Worm (Caenorhabditis elegans) whole organism, L2 larva: ENCODE measurements around the gene C08H9.16.
A peak's percentile ranks its signal among the peaks of the same experiment; 100 is the strongest.

Experiments
- R02D3.7 ChIP-seq: fragments of 150-350 bp; optimal IDR thresholded peaks from 2 replicates; lab custom pipeline; 2014; ENCODE audit warnings: missing biosample characterization, missing genetic modification characterization
- egl-27 ChIP-seq: sonication (generic microtip); optimal IDR thresholded peaks from 3 replicates; lab custom pipeline; 2017; ENCODE audit warnings: missing biosample characterization, missing genetic modification reagents, missing genetic modification characterization
- elt-1 ChIP-seq: fragments of 150-350 bp; optimal IDR thresholded peaks from 2 replicates; lab custom pipeline; 2014; ENCODE audit warnings: missing biosample characterization, missing genetic modification characterization
- fos-1 ChIP-seq: fragments of 150-350 bp; optimal IDR thresholded peaks from 2 replicates; lab custom pipeline; 2014; ENCODE audit warnings: missing biosample characterization, missing genetic modification characterization
- gmeb-1 ChIP-seq: fragments of 150-350 bp; optimal IDR thresholded peaks from 2 replicates; lab custom pipeline; 2014; ENCODE audit warnings: missing biosample characterization, missing genetic modification characterization
- lsy-2 ChIP-seq, 2 experiments: fragments of 150-350 bp in 1 of 2; sonication (generic microtip) in 1 of 2; optimal IDR thresholded peaks; 2 replicates each; lab custom pipeline; 2014 to 2017; ENCODE audit warnings: missing biosample characterization in 2 of 2, missing genetic modification characterization in 2 of 2
- mab-5 ChIP-seq: fragments of 150-350 bp; optimal IDR thresholded peaks from 2 replicates; lab custom pipeline; 2014; ENCODE audit warnings: missing biosample characterization, missing genetic modification characterization
- nhr-10 ChIP-seq: sonication (generic microtip); optimal IDR thresholded peaks from 2 replicates; lab custom pipeline; 2017; ENCODE audit warnings: missing biosample characterization, missing genetic modification characterization
- nhr-23 ChIP-seq: fragments of 150-350 bp; optimal IDR thresholded peaks from 2 replicates; lab custom pipeline; 2014; ENCODE audit warnings: missing biosample characterization, missing genetic modification reagents, missing genetic modification characterization
- nhr-237 ChIP-seq: fragments of 150-350 bp; optimal IDR thresholded peaks from 2 replicates; lab custom pipeline; 2014; ENCODE audit warnings: missing biosample characterization, missing genetic modification characterization
- nhr-77 ChIP-seq: fragments of 150-350 bp; optimal IDR thresholded peaks from 2 replicates; lab custom pipeline; 2014; ENCODE audit warnings: missing biosample characterization, missing genetic modification characterization
- unc-62 ChIP-seq: fragments of 150-350 bp; optimal IDR thresholded peaks from 2 replicates; lab custom pipeline; 2014; ENCODE audit warnings: missing biosample characterization, missing genetic modification reagents, missing genetic modification characterization
- ztf-11 ChIP-seq: sonication (generic microtip); optimal IDR thresholded peaks from 2 replicates; lab custom pipeline; 2017; ENCODE audit warnings: missing biosample characterization, missing genetic modification characterization

DNA sequence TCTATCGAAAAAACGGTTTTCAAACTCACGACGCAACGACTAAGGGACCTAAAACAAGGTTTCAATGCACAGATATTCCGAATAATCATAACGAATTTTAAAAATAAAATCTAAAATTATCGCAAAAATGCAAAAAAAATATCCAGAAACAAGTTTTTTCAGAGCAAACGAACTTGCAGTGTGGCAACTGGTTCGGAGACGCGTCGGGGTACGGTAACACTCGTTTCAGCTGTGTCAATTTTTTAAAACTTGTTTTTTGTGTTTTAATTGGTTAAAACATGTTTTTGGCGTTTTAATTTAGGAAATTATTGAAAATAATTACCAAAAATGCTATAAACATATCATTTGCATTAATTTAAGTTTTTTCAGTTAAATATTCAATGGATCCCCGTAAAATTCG is at the start of gene C08H9.16:
- TF ChIP-seq mab-5 (tag; lab: Kevin White, UChicago) (no peak), nhr-77 (tag; lab: Kevin White, UChicago) (no peak), fos-1 (tag; lab: Kevin White, UChicago) (peak; percentile 6), nhr-23 (no peak), egl-27 (tag; lab: Kevin White, UChicago) (no peak), elt-1 (tag; lab: Kevin White, UChicago) (no peak), nhr-10 (no peak), unc-62 (no peak), nhr-237 (tag; lab: Kevin White, UChicago) (no peak), gmeb-1 (tag; lab: Kevin White, UChicago) (peak; percentile 53), R02D3.7 (tag; lab: Kevin White, UChicago) (no peak), lsy-2 (tag; optimal IDR thresholded peaks at IDR 0.05; lab: Kevin White, UChicago) (peak; percentile 90 to 98), ztf-11 (tag; lab: Kevin White, UChicago) (no peak)
